Fruit fly (Drosophila melanogaster) whole organism, embryonic: ENCODE data around the gene PH4alphaSG2.

ENCODE experiments used
- ATbp ChIP-seq: fragments of 200-800 bp; sonication (Bioruptor generic); optimal IDR thresholded peaks from 2 replicates; lab custom pipeline; 2017; ENCODE audit warnings: missing biosample characterization, mild to moderate bottlenecking, missing genetic modification characterization, missing genetic modification reagents
- CG1024 ChIP-seq: fragments of 200-800 bp; sonication (Bioruptor generic); IDR thresholded peaks from 2 replicates; pipeline ENCODE4 v1.3.6; 2022; ENCODE audit warnings: missing biosample characterization, missing genetic modification characterization
- CG11247 ChIP-seq: fragments of 200-800 bp; sonication (Bioruptor generic); IDR thresholded peaks from 2 replicates; pipeline ENCODE4 v1.3.6; 2022; ENCODE audit warnings: missing biosample characterization, missing genetic modification characterization
- CG11504 ChIP-seq: fragments of 200-800 bp; sonication (Bioruptor generic); optimal IDR thresholded peaks from 3 replicates; lab custom pipeline; 2019; ENCODE audit warnings: missing biosample characterization, mild to moderate bottlenecking, missing genetic modification characterization, moderate library complexity
- CG12219 ChIP-seq: fragments of 200-800 bp; sonication (Bioruptor generic); optimal IDR thresholded peaks from 3 replicates; lab custom pipeline; 2018; ENCODE audit warnings: missing biosample characterization, mild to moderate bottlenecking, missing genetic modification characterization
- CG15073 ChIP-seq: fragments of 200-800 bp; sonication (Bioruptor generic); optimal IDR thresholded peaks from 2 replicates; lab custom pipeline; 2016; ENCODE audit warnings: missing biosample characterization, missing genetic modification characterization
- CG15696 ChIP-seq: fragments of 200-800 bp; sonication (Bioruptor generic); optimal IDR thresholded peaks from 2 replicates; lab custom pipeline; 2019; ENCODE audit warnings: missing biosample characterization, mild to moderate bottlenecking, missing genetic modification characterization, moderate library complexity
- CG17612 ChIP-seq: fragments of 200-800 bp; sonication (Bioruptor generic); IDR thresholded peaks from 2 replicates; pipeline ENCODE4 v1.3.6; 2022; ENCODE audit warnings: missing biosample characterization, missing genetic modification characterization
- CG2129 ChIP-seq: fragments of 200-800 bp; sonication (Bioruptor generic); IDR thresholded peaks from 2 replicates; pipeline ENCODE4 v1.3.6; 2022; ENCODE audit warnings: missing biosample characterization, missing genetic modification characterization; ENCODE audit not compliant: partially characterized antibody
- CG2199 ChIP-seq: fragments of 200-800 bp; sonication (Bioruptor generic); IDR thresholded peaks from 3 replicates; pipeline ENCODE4 v1.3.6; 2022; ENCODE audit warnings: missing biosample characterization, missing genetic modification characterization
- CG30431 ChIP-seq: fragments of 200-800 bp; sonication (Bioruptor generic); optimal IDR thresholded peaks from 2 replicates; lab custom pipeline; 2017; ENCODE audit warnings: missing biosample characterization, missing genetic modification characterization
- CG32772 ChIP-seq: fragments of 200-800 bp; sonication (Bioruptor generic); IDR thresholded peaks from 2 replicates; pipeline ENCODE4 v1.3.6; 2022; ENCODE audit warnings: missing biosample characterization, missing genetic modification characterization
- CG33213 ChIP-seq: fragments of 200-800 bp; sonication (Bioruptor generic); optimal IDR thresholded peaks from 3 replicates; lab custom pipeline; 2016; ENCODE audit warnings: missing biosample characterization, missing genetic modification characterization
- CG6654 ChIP-seq: fragments of 200-800 bp; sonication (Bioruptor generic); optimal IDR thresholded peaks from 2 replicates; lab custom pipeline; 2017; ENCODE audit warnings: missing biosample characterization, mild to moderate bottlenecking, missing genetic modification characterization
- CG7357 ChIP-seq: fragments of 200-800 bp; sonication (Bioruptor generic); IDR thresholded peaks from 3 replicates; pipeline ENCODE4 v1.3.6; 2022; ENCODE audit warnings: missing biosample characterization, missing genetic modification characterization
- CG8388 ChIP-seq: fragments of 200-800 bp; sonication (Bioruptor generic); optimal IDR thresholded peaks from 2 replicates; lab custom pipeline; 2019; ENCODE audit warnings: missing biosample characterization, mild to moderate bottlenecking, missing genetic modification characterization, moderate library complexity
- CG9876 ChIP-seq: fragments of 200-800 bp; sonication (Bioruptor generic); optimal IDR thresholded peaks from 2 replicates; lab custom pipeline; 2016; ENCODE audit warnings: missing biosample characterization, missing genetic modification characterization
- D ChIP-seq, 2 experiments: fragments of 200-800 bp in 1 of 2; fragments of >200 bp in 1 of 2; sonication (Bioruptor generic) in 1 of 2; optimal IDR thresholded peaks; 2 replicates in 1 of 2; 3 replicates in 1 of 2; lab custom pipeline; 2017; ENCODE audit warnings: mild to moderate bottlenecking in 1 of 2, missing biosample characterization in 1 of 2, missing genetic modification characterization in 1 of 2, missing genetic modification reagents in 1 of 2
- D19A ChIP-seq: fragments of 200-800 bp; optimal IDR thresholded peaks from 3 replicates; lab custom pipeline; 2019; ENCODE audit warnings: missing biosample characterization, mild to moderate bottlenecking, missing genetic modification characterization, moderate library complexity
- Dek ChIP-seq: fragments of 200-800 bp; sonication (Bioruptor generic); optimal IDR thresholded peaks from 3 replicates; lab custom pipeline; 2019; ENCODE audit warnings: missing biosample characterization, mild to moderate bottlenecking, missing genetic modification characterization, moderate library complexity
- Ets65A ChIP-seq: fragments of 200-800 bp; sonication (Bioruptor generic); peaks from one replicate; lab custom pipeline; 2016; ENCODE audit warnings: missing biosample characterization, missing genetic modification characterization
- Hmx ChIP-seq: fragments of 200-800 bp; sonication (Bioruptor generic); optimal IDR thresholded peaks from 2 replicates; lab custom pipeline; 2016; ENCODE audit warnings: missing biosample characterization, missing genetic modification characterization
- Hsf ChIP-seq: fragments of 200-800 bp; sonication (Bioruptor generic); optimal IDR thresholded peaks from 3 replicates; lab custom pipeline; 2016; ENCODE audit warnings: missing biosample characterization, missing genetic modification characterization
- Mad ChIP-seq: fragments of 200-800 bp; sonication (Bioruptor generic); optimal IDR thresholded peaks from 2 replicates; lab custom pipeline; 2016; ENCODE audit warnings: missing biosample characterization, missing genetic modification characterization
- Meics ChIP-seq: fragments of 200-800 bp; sonication (Bioruptor generic); optimal IDR thresholded peaks from 2 replicates; lab custom pipeline; 2017; ENCODE audit warnings: missing biosample characterization, mild to moderate bottlenecking, missing genetic modification characterization
- Myb ChIP-seq: fragments of 200-800 bp; sonication (Bioruptor generic); optimal IDR thresholded peaks from 2 replicates; lab custom pipeline; 2016; ENCODE audit warnings: missing biosample characterization, missing genetic modification characterization
- Optix ChIP-seq: fragments of 200-800 bp; sonication (Bioruptor generic); IDR thresholded peaks from 3 replicates; pipeline ENCODE4 v1.3.6; 2022; ENCODE audit warnings: missing biosample characterization, missing genetic modification characterization
- Ptx1 ChIP-seq: fragments of 200-800 bp; sonication (Bioruptor generic); IDR thresholded peaks from 2 replicates; pipeline ENCODE4 v1.3.6; 2022; ENCODE audit warnings: missing biosample characterization, missing genetic modification characterization
- Side ChIP-seq: fragments of 200-800 bp; sonication (Bioruptor generic); optimal IDR thresholded peaks from 2 replicates; lab custom pipeline; 2016; ENCODE audit warnings: missing biosample characterization, missing genetic modification characterization
- Ssrp ChIP-seq: fragments of 200-800 bp; sonication (Bioruptor generic); optimal IDR thresholded peaks from 2 replicates; lab custom pipeline; 2018; ENCODE audit warnings: missing biosample characterization, mild to moderate bottlenecking, missing genetic modification characterization, moderate library complexity
- Tbp ChIP-seq: fragments of >200 bp; optimal IDR thresholded peaks from 2 replicates; lab custom pipeline; 2018; ENCODE audit warnings: missing biosample characterization, missing genetic modification characterization
- Xrp1 ChIP-seq: fragments of 200-800 bp; sonication (Bioruptor generic); IDR thresholded peaks from 2 replicates; pipeline ENCODE4 v1.3.6; 2022; ENCODE audit warnings: missing biosample characterization, missing genetic modification characterization
- abd-A ChIP-seq: fragments of 200-800 bp; sonication (Bioruptor generic); optimal IDR thresholded peaks from 3 replicates; lab custom pipeline; 2019; ENCODE audit warnings: missing biosample characterization, mild to moderate bottlenecking, missing genetic modification characterization, moderate library complexity
- az2 ChIP-seq: fragments of 200-800 bp; sonication (Bioruptor generic); optimal IDR thresholded peaks from 3 replicates; lab custom pipeline; 2016; ENCODE audit warnings: missing biosample characterization, missing genetic modification characterization
- bab2 ChIP-seq: fragments of 200-800 bp; sonication (Bioruptor generic); optimal IDR thresholded peaks from 2 replicates; lab custom pipeline; 2016; ENCODE audit warnings: missing biosample characterization, missing genetic modification characterization
- br ChIP-seq: fragments of >200 bp; optimal IDR thresholded peaks from 2 replicates; lab custom pipeline; 2017
- chn ChIP-seq: fragments of 200-800 bp; sonication (Bioruptor generic); optimal IDR thresholded peaks from 2 replicates; lab custom pipeline; 2016; ENCODE audit warnings: missing biosample characterization, missing genetic modification characterization
- dan ChIP-seq: fragments of 200-800 bp; sonication (Bioruptor generic); IDR thresholded peaks from 2 replicates; pipeline ENCODE4 v1.3.6; 2022; ENCODE audit warnings: missing biosample characterization, missing genetic modification characterization
- dmrt11E ChIP-seq: fragments of 200-800 bp; sonication (Bioruptor generic); optimal IDR thresholded peaks from 3 replicates; lab custom pipeline; 2018; ENCODE audit warnings: missing biosample characterization, mild to moderate bottlenecking, missing genetic modification characterization, moderate library complexity
- dmrt99B ChIP-seq: fragments of 200-800 bp; sonication (Bioruptor generic); optimal IDR thresholded peaks from 2 replicates; lab custom pipeline; 2018; ENCODE audit warnings: missing biosample characterization, mild to moderate bottlenecking, missing genetic modification characterization, moderate library complexity
- exex ChIP-seq: fragments of 200-800 bp; sonication (Bioruptor generic); optimal IDR thresholded peaks from 4 replicates; lab custom pipeline; 2018; ENCODE audit warnings: missing biosample characterization, mild to moderate bottlenecking, missing genetic modification characterization, moderate library complexity
- fd64A ChIP-seq: fragments of 200-800 bp; sonication (Bioruptor generic); optimal IDR thresholded peaks from 3 replicates; lab custom pipeline; 2018; ENCODE audit warnings: missing biosample characterization, mild to moderate bottlenecking, missing genetic modification characterization
- hth ChIP-seq: fragments of >200 bp; optimal IDR thresholded peaks from 2 replicates; lab custom pipeline; 2017; ENCODE audit warnings: inconsistent platforms
- lab ChIP-seq: fragments of 200-800 bp; sonication (Bioruptor generic); optimal IDR thresholded peaks from 3 replicates; lab custom pipeline; 2017; ENCODE audit warnings: missing biosample characterization, missing genetic modification characterization, mild to moderate bottlenecking, moderate library complexity, missing genetic modification reagents
- nmo ChIP-seq: fragments of 200-800 bp; sonication (Bioruptor generic); optimal IDR thresholded peaks from 2 replicates; lab custom pipeline; 2018; ENCODE audit warnings: missing biosample characterization, mild to moderate bottlenecking, missing genetic modification characterization, moderate library complexity
- phol ChIP-seq: fragments of 200-800 bp; sonication (Bioruptor generic); optimal IDR thresholded peaks from 3 replicates; lab custom pipeline; 2018; ENCODE audit warnings: missing biosample characterization, mild to moderate bottlenecking, missing genetic modification characterization, moderate library complexity
- row ChIP-seq: fragments of 200-800 bp; sonication (Bioruptor generic); IDR thresholded peaks from 3 replicates; pipeline ENCODE4 v1.3.6; 2022; ENCODE audit warnings: missing biosample characterization, missing genetic modification characterization
- sug ChIP-seq: fragments of 200-800 bp; optimal IDR thresholded peaks from 2 replicates; lab custom pipeline; 2019; ENCODE audit warnings: missing biosample characterization, mild to moderate bottlenecking, missing genetic modification characterization, moderate library complexity
- ttk ChIP-seq: fragments of 200-800 bp; sonication (Bioruptor generic); IDR thresholded peaks from 2 replicates; pipeline ENCODE4 v2.1.2; 2022; ENCODE audit warnings: missing biosample characterization, missing genetic modification characterization
- zen2 ChIP-seq: fragments of 200-800 bp; sonication (Bioruptor generic); IDR thresholded peaks from 3 replicates; pipeline ENCODE4 v1.3.6; 2022; ENCODE audit warnings: missing biosample characterization, missing genetic modification characterization; ENCODE audit not compliant: partially characterized antibody

The PH4alphaSG2 gene

dm6 chr3R:30459066-30459935 lies 30.6 kb upstream of the PH4alphaSG2 start, which contains the start of the genes CG2224 and CDase (continued):
- TF ChIP-seq CG32772 (no peak), CG30431 (GFP tag; lab: Kevin White, UChicago) (no peak), Mad (GFP tag; lab: Kevin White, UChicago) (no peak), phol (tag; lab: Kevin White, UChicago) (no peak), sug (peak; percentile 90), Dek (tag; lab: Kevin White, UChicago) (no peak), Hmx (GFP tag; lab: Kevin White, UChicago) (no peak), dan (GFP tag; lab: Robert Waterston, UW) (no peak), chn (GFP tag; lab: Kevin White, UChicago) (no peak), dmrt11E (tag; lab: Kevin White, UChicago) (no peak), Ssrp (no peak), zen2 (GFP tag; lab: Robert Waterston, UW) (peak; percentile 97), CG6654 (GFP tag; lab: Kevin White, UChicago) (no peak), abd-A (tag; lab: Kevin White, UChicago) (no peak), CG9876 (GFP tag; lab: Kevin White, UChicago) (no peak), CG17612 (no peak), ttk (GFP tag; lab: Robert Waterston, UW) (no peak), D (optimal IDR thresholded peaks at IDR 0.05; lab: Kevin White, UChicago) (peak; percentile 48), D (GFP tag; optimal IDR thresholded peaks at IDR 0.05; lab: Kevin White, UChicago) (no peak), Hsf (GFP tag; lab: Kevin White, UChicago) (no peak), D19A (tag; lab: Kevin White, UChicago) (no peak), ATbp (GFP tag; lab: Kevin White, UChicago) (no peak), CG11247 (GFP tag; lab: Robert Waterston, UW) (no peak), row (no peak), CG2199 (GFP tag; lab: Robert Waterston, UW) (no peak), Optix (GFP tag; lab: Robert Waterston, UW) (no peak), Xrp1 (GFP tag; lab: Robert Waterston, UW) (no peak), CG15073 (GFP tag; lab: Kevin White, UChicago) (no peak), Ets65A (GFP tag; lab: Kevin White, UChicago) (peak; percentile 35), CG2129 (GFP tag; lab: Robert Waterston, UW) (peak; percentile 63; the same call in 1 of the 2 replicates), lab (no peak), fd64A (GFP tag; lab: Kevin White, UChicago) (no peak), Ptx1 (GFP tag; lab: Robert Waterston, UW) (no peak), Meics (GFP tag; lab: Kevin White, UChicago) (no peak), CG12219 (GFP tag; lab: Kevin White, UChicago) (no peak), bab2 (GFP tag; lab: Kevin White, UChicago) (no peak), az2 (GFP tag; lab: Kevin White, UChicago) (no peak), nmo (GFP tag; lab: Kevin White, UChicago) (peak; percentile 19), hth (no peak), br (no peak), CG11504 (tag; lab: Kevin White, UChicago) (no peak), Myb (GFP tag; lab: Kevin White, UChicago) (peak; percentile 96), CG7357 (GFP tag; lab: Robert Waterston, UW) (no peak), Side (GFP tag; lab: Kevin White, UChicago) (no peak), dmrt99B (no peak), CG33213 (GFP tag; lab: Kevin White, UChicago) (no peak), exex (peak; percentile 71), Tbp (no peak), CG15696 (tag; lab: Kevin White, UChicago) (no peak), CG1024 (no peak), CG8388 (GFP tag; lab: Kevin White, UChicago) (no peak)
